Fruit fly (Drosophila melanogaster): Measurements from ENCODE around the gene CG42827.

- TF ChIP-seq CG11294 (GFP tag; IDR thresholded peaks at IDR 0.05) (peak; percentile 24; the same call in 1 of the 2 replicates), acj6 (GFP tag; optimal IDR thresholded peaks at IDR 0.05) (peak; percentile 36), Hr39 (GFP tag; optimal IDR thresholded peaks at IDR 0.05) (peak; percentile 43), CG31627 (GFP tag; optimal IDR thresholded peaks at IDR 0.05) (peak; percentile 49), CG3032 (tag; optimal IDR thresholded peaks at IDR 0.05) (peak; percentile 61), Hr38 (GFP tag; optimal IDR thresholded peaks at IDR 0.05) (no peak), OdsH (GFP tag; optimal IDR thresholded peaks at IDR 0.05) (peak; percentile 52), fd85E (GFP tag; optimal IDR thresholded peaks at IDR 0.05) (no peak)
These were observed 16.6 kb upstream of the CG42827 start, which contains the start of the genes ATPsynCF6 and Sec13 for dm6 chr3R:23355829-23356738.
